Worm (Caenorhabditis elegans): ENCODE measurements around the gene nhr-104.
A peak's percentile ranks its signal among the peaks of the same experiment; 100 is the strongest.

nhr-104 gene

ce11 chrIV:4810377-4810984, 22.0 kb upstream of the nhr-104 start, which contains the start of gene eif-1.A:
TSS of gene eif-1.A (plus strand) at chrIV:4810934.
- TF ChIP-seq tbx-37 (GFP tag; conservative IDR thresholded peaks at IDR 0.05) (0 out of 2 replicates have a peak, but pooled peaks have one; percentile 22), F13C5.2 (tag; optimal IDR thresholded peaks at IDR 0.05) (peak; percentile 58), hmbx-1 (tag; optimal IDR thresholded peaks at IDR 0.05) (no peak), ceh-36 (tag; optimal IDR thresholded peaks at IDR 0.05) (no peak)

ce11 chrIV:4809813-4810212, 21.3 kb upstream of the nhr-104 start, which contains the start of gene H06H21.37:
TSS of gene H06H21.37 (minus strand) at chrIV:4809974.
- no peak for TF ChIP-seq aly-1 (tag; optimal IDR thresholded peaks at IDR 0.05)
- TF ChIP-seq F13C5.2 (tag; optimal IDR thresholded peaks at IDR 0.05): no peak
- TF ChIP-seq pes-1 (GFP tag; IDR thresholded peaks at IDR 0.05): no peak
- TF ChIP-seq flt-1 (GFP tag; IDR thresholded peaks at IDR 0.05): no peak
- no peak for TF ChIP-seq B0310.2 (tag; optimal IDR thresholded peaks at IDR 0.05)
- TF ChIP-seq tbx-37 (GFP tag; conservative IDR thresholded peaks at IDR 0.05): no peak
- TF ChIP-seq ama-1 (optimal IDR thresholded peaks at IDR 0.05): no peak
- no peak for TF ChIP-seq scrt-1 (GFP tag; IDR thresholded peaks at IDR 0.05)
- no peak for TF ChIP-seq ets-7 (tag; optimal IDR thresholded peaks at IDR 0.05)
- TF ChIP-seq hmg-4 (GFP tag; optimal IDR thresholded peaks at IDR 0.05): no peak
- TF ChIP-seq hmbx-1 (tag; optimal IDR thresholded peaks at IDR 0.05): no peak
- no peak for TF ChIP-seq ceh-36 (tag; optimal IDR thresholded peaks at IDR 0.05)
- no peak for TF ChIP-seq tra-4 (tag; optimal IDR thresholded peaks at IDR 0.05)
- TF ChIP-seq sea-1 (GFP tag; conservative IDR thresholded peaks at IDR 0.05): no peak
- TF ChIP-seq hnd-1 (tag; optimal IDR thresholded peaks at IDR 0.05): no peak

DNA sequence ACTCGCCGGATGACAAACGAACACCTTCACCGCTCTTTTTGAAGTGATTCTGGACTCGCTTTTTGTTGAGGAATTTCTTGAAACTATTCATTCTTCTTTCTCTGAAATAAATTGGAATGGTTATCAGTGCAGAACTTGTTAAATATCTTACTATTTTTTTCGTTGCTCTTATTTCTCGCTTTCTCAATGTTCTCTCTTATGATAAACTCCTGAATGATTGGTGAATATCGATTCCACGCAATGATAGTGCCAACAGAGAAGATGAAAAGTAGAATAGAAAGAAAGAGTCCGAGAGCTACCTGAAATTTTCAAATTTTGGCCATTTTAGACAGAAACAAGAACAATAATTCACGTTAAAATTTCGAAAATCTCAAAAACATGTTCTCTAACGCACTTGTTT, 20.9 kb upstream of the nhr-104 start, which contains the start of gene ubxn-6:
TSS of gene ubxn-6 (minus strand) at position 101 of the 400 bp plus-strand sequence.
- TF ChIP-seq hnd-1 (tag; optimal IDR thresholded peaks at IDR 0.05): no peak
- no peak for TF ChIP-seq flt-1 (GFP tag; IDR thresholded peaks at IDR 0.05)
- TF ChIP-seq hmbx-1 (tag; optimal IDR thresholded peaks at IDR 0.05): no peak

ce11 chrIV:4807219-4807618, 18.7 kb upstream of the nhr-104 start, which contains the start of gene H06H21.11:
TSS of gene H06H21.11 (minus strand) at chrIV:4807319.
- TF ChIP-seq aly-1 (tag; optimal IDR thresholded peaks at IDR 0.05): no peak
- TF ChIP-seq F13C5.2 (tag; optimal IDR thresholded peaks at IDR 0.05): no peak

DNA sequence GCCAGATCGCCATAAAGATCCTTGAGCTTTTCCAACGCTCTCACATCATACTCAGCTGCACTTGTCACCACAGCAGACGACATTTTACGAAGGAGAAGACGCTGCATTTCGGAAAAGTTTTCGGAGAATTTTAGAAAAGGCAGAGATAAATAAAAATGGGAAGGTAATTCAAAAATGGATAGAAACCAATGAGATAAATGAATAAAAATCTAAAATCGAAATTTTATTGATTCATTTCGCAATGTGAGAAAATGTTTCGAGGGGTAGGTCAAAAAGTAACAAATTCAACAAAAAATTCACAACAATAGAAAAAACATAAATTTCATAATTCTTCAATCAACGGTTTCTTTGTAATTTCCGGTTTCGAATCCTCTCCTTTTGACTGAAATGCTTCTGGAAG, 18.0 kb upstream of the nhr-104 start, which contains the start of gene dpf-5:
TSS of gene dpf-5 (minus strand) at position 101 of the 400 bp plus-strand sequence.
- TF ChIP-seq F13C5.2 (tag; optimal IDR thresholded peaks at IDR 0.05): no peak

DNA sequence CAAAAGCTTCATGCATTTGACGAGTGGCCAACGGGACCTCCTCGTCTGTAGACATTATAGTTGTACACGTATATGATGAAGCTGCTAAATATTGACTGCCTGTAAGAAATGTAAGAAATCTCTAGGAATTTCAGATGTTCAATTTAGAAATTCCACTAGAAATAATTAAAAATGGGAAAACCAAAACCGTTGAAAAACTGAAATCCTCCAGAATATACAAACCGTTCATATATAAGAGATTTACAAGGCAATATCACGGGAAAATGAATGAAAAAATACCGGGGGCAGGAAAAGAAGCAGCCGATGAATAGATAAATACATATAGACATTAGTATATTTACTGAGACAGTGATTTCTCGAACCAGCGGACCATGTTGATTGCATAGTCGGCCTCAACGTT, 14.0 kb upstream of the nhr-104 start, which contains the start of gene dpf-7:
TSS of gene dpf-7 (minus strand) at position 101 of the 400 bp plus-strand sequence.
- no peak for TF ChIP-seq hnd-1 (tag; optimal IDR thresholded peaks at IDR 0.05)
- TF ChIP-seq tbx-37 (GFP tag; conservative IDR thresholded peaks at IDR 0.05): no peak

DNA sequence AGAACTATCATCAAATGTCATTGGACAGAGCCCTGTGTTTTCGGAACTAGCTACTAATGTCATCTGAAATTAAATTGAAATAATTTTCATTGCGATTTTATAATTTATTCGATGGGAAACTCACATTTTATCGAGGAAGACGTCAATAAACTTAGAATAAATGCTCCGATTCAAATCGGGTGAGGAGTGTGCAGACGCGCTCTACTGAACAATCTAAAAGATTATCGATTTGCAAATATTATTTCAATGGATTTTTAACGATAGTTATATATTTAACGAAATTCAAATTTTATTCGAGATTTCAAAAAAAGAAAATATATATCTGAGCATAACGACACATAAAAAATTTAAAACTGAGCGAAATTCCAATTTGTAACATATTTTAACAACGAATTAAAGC, 10.6 kb upstream of the nhr-104 start, which contains the start of gene eor-1:
TSS of gene eor-1 (minus strand) at position 65 of the 400 bp plus-strand sequence.
- TF ChIP-seq B0310.2 (tag; optimal IDR thresholded peaks at IDR 0.05) (no peak), aly-1 (tag; optimal IDR thresholded peaks at IDR 0.05) (no peak), hmg-4 (GFP tag; optimal IDR thresholded peaks at IDR 0.05) (no peak), ama-1 (optimal IDR thresholded peaks at IDR 0.05) (no peak), F13C5.2 (tag; optimal IDR thresholded peaks at IDR 0.05) (no peak), tbx-37 (GFP tag; conservative IDR thresholded peaks at IDR 0.05) (no peak), scrt-1 (GFP tag; IDR thresholded peaks at IDR 0.05) (no peak), sea-1 (GFP tag; conservative IDR thresholded peaks at IDR 0.05) (no peak), ceh-36 (tag; optimal IDR thresholded peaks at IDR 0.05) (no peak), pes-1 (GFP tag; IDR thresholded peaks at IDR 0.05) (no peak), tbx-11 (GFP tag; IDR thresholded peaks at IDR 0.05) (no peak), ets-7 (tag; optimal IDR thresholded peaks at IDR 0.05) (no peak), hmbx-1 (tag; optimal IDR thresholded peaks at IDR 0.05) (no peak), ceh-13 (GFP tag; optimal IDR thresholded peaks at IDR 0.05) (no peak), flt-1 (GFP tag; IDR thresholded peaks at IDR 0.05) (no peak), tra-4 (tag; optimal IDR thresholded peaks at IDR 0.05) (no peak)

DNA sequence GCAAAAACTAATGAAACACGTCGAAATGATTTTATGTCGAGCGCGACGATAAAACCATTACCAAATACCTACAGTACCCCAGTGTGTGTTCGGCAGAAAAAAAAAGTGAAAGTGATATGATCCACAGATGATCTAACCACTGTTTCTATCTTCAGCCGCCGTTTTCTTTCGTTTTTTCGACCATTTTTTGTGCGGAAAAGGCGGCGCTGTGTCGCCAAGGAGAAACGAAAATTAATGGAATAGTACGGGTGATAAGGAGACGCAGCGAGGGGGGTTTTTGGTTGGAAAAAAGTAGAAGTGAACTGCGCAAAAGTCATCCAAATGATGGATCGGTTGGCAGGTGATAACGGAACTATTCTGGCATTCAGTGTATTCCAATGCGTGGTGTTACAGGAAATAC, 6.6 kb upstream of the nhr-104 start:
- TF ChIP-seq ets-7 (tag; optimal IDR thresholded peaks at IDR 0.05) (no peak), sea-1 (GFP tag; conservative IDR thresholded peaks at IDR 0.05) (no peak), ceh-36 (tag; optimal IDR thresholded peaks at IDR 0.05) (no peak), tra-4 (tag; optimal IDR thresholded peaks at IDR 0.05) (no peak), hnd-1 (tag; optimal IDR thresholded peaks at IDR 0.05) (no peak), tbx-37 (GFP tag; conservative IDR thresholded peaks at IDR 0.05) (no peak), F13C5.2 (tag; optimal IDR thresholded peaks at IDR 0.05) (no peak), ama-1 (optimal IDR thresholded peaks at IDR 0.05) (no peak), B0310.2 (tag; optimal IDR thresholded peaks at IDR 0.05) (no peak), hmg-4 (GFP tag; optimal IDR thresholded peaks at IDR 0.05) (no peak), hmbx-1 (tag; optimal IDR thresholded peaks at IDR 0.05) (no peak), flt-1 (GFP tag; IDR thresholded peaks at IDR 0.05) (no peak), aly-1 (tag; optimal IDR thresholded peaks at IDR 0.05) (no peak), ceh-13 (GFP tag; optimal IDR thresholded peaks at IDR 0.05) (no peak), pes-1 (GFP tag; IDR thresholded peaks at IDR 0.05) (no peak)

ce11 chrIV:4789445-4789844, 953 bp upstream of the nhr-104 start, which contains the start of gene R11E3.1:
TSS of gene R11E3.1 (plus strand) at chrIV:4789745.
- TF ChIP-seq aly-1 (tag; optimal IDR thresholded peaks at IDR 0.05) (no peak), hnd-1 (tag; optimal IDR thresholded peaks at IDR 0.05) (no peak), ama-1 (optimal IDR thresholded peaks at IDR 0.05) (no peak), scrt-1 (GFP tag; IDR thresholded peaks at IDR 0.05) (no peak), sea-1 (GFP tag; conservative IDR thresholded peaks at IDR 0.05) (no peak), tbx-11 (GFP tag; IDR thresholded peaks at IDR 0.05) (no peak)
